Worm (Caenorhabditis elegans): ENCODE measurements around the gene Y55F3AM.11.

ce11 chrIV:990352-990751 is 53.8 kb downstream of the Y55F3AM.11 start, which contains the start of gene egrh-2:
- TF ChIP-seq nhr-25 (tag; optimal IDR thresholded peaks at IDR 0.05) (no peak), egl-27 (tag; optimal IDR thresholded peaks at IDR 0.05) (no peak), pha-4 (tag; optimal IDR thresholded peaks at IDR 0.05) (no peak), skn-1 (tag; optimal IDR thresholded peaks at IDR 0.05) (no peak), zag-1 (tag; optimal IDR thresholded peaks at IDR 0.05) (no peak), nhr-76 (tag; optimal IDR thresholded peaks at IDR 0.05) (no peak), ama-1 (optimal IDR thresholded peaks at IDR 0.05) (no peak), fkh-10 (GFP tag; optimal IDR thresholded peaks at IDR 0.05) (no peak), nhr-43 (tag; optimal IDR thresholded peaks at IDR 0.05; ENCODE audit: poor library complexity, severe bottlenecking) (no peak), lin-15B (tag; optimal IDR thresholded peaks at IDR 0.05) (no peak)
